Worm (Caenorhabditis elegans) whole organism, young adult: ENCODE results near the gene T21C12.4.

Source experiments
- B0261.1 ChIP-seq: sonication (generic microtip); optimal IDR thresholded peaks from 2 replicates; lab custom pipeline; 2016; ENCODE audit warnings: mild to moderate bottlenecking, missing genetic modification characterization, moderate library complexity, missing compliant biosample characterization
- B0336.3 ChIP-seq: fragments of 200-800 bp; sonication (Bioruptor generic); IDR thresholded peaks from 2 replicates; pipeline ENCODE4 v1.3.6; 2022; ENCODE audit warnings: missing genetic modification characterization, missing compliant biosample characterization
- C06A6.2 ChIP-seq: fragments of 200-800 bp; sonication (Bioruptor generic); conservative IDR thresholded peaks from 2 replicates; pipeline ENCODE4 v1.3.6; 2022; ENCODE audit warnings: missing genetic modification characterization, missing compliant biosample characterization
- D2030.7 ChIP-seq: fragments of 200-800 bp; sonication (Bioruptor generic); IDR thresholded peaks from 2 replicates; pipeline ENCODE4 v1.3.6; 2022; ENCODE audit warnings: missing genetic modification reagents, missing genetic modification characterization, missing compliant biosample characterization
- F33H1.4 ChIP-seq: fragments of 200-800 bp; sonication (Bioruptor generic); IDR thresholded peaks from 2 replicates; pipeline ENCODE4 v1.3.6; 2022; ENCODE audit warnings: missing genetic modification reagents, missing genetic modification characterization, missing compliant biosample characterization
- F37B4.10 ChIP-seq: fragments of 200-800 bp; sonication (Bioruptor generic); IDR thresholded peaks from 2 replicates; pipeline ENCODE4 v1.3.6; 2022; ENCODE audit warnings: missing genetic modification characterization, missing compliant biosample characterization
- F57A8.1 ChIP-seq: fragments of 200-800 bp; sonication (Bioruptor generic); optimal IDR thresholded peaks from 2 replicates; lab custom pipeline; 2018; ENCODE audit warnings: mild to moderate bottlenecking, missing genetic modification characterization, moderate library complexity, missing compliant biosample characterization
- F57C9.4 ChIP-seq: sonication (generic microtip); optimal IDR thresholded peaks from 2 replicates; lab custom pipeline; 2017; ENCODE audit warnings: mild to moderate bottlenecking, missing genetic modification characterization, missing compliant biosample characterization
- K12H6.12 ChIP-seq: fragments of 200-800 bp; sonication (Bioruptor generic); optimal IDR thresholded peaks from 2 replicates; lab custom pipeline; 2018; ENCODE audit warnings: mild to moderate bottlenecking, missing genetic modification characterization, missing compliant biosample characterization
- T07F8.4 ChIP-seq: sonication (generic microtip); optimal IDR thresholded peaks from 2 replicates; lab custom pipeline; 2016; ENCODE audit warnings: mild to moderate bottlenecking, missing genetic modification characterization, moderate library complexity, missing compliant biosample characterization
- Y53F4B.3 ChIP-seq: fragments of 200-800 bp; sonication (Bioruptor generic); IDR thresholded peaks from 2 replicates; pipeline ENCODE4 v1.3.6; 2022; ENCODE audit warnings: missing genetic modification reagents, missing genetic modification characterization, missing compliant biosample characterization
- Y53G8AR.9 ChIP-seq: fragments of 200-800 bp; sonication (Bioruptor generic); conservative IDR thresholded peaks from 2 replicates; pipeline ENCODE4 v1.3.6; 2022; ENCODE audit warnings: missing genetic modification reagents, missing genetic modification characterization, missing compliant biosample characterization
- Y56A3A.18 ChIP-seq: fragments of 200-800 bp; sonication (Bioruptor generic); IDR thresholded peaks from 2 replicates; pipeline ENCODE4 v1.3.6; 2022; ENCODE audit warnings: missing genetic modification reagents, missing genetic modification characterization, missing compliant biosample characterization
- Y95B8A.8 ChIP-seq: fragments of 200-800 bp; sonication (Bioruptor generic); IDR thresholded peaks from 2 replicates; pipeline ENCODE4 v1.3.6; 2022; ENCODE audit warnings: missing genetic modification reagents, missing genetic modification characterization, missing compliant biosample characterization
- atf-7 ChIP-seq: sonication (generic microtip); optimal IDR thresholded peaks from 2 replicates; lab custom pipeline; 2017; ENCODE audit warnings: mild to moderate bottlenecking, missing genetic modification characterization, missing compliant biosample characterization
- athp-1 ChIP-seq: sonication (generic microtip); optimal IDR thresholded peaks from 2 replicates; lab custom pipeline; 2017; ENCODE audit warnings: mild to moderate bottlenecking, missing genetic modification characterization, missing compliant biosample characterization
- attf-3 ChIP-seq: fragments of 200-800 bp; sonication (Bioruptor generic); conservative IDR thresholded peaks from 2 replicates; pipeline ENCODE4 v1.3.6; 2022; ENCODE audit warnings: missing genetic modification reagents, missing genetic modification characterization, missing compliant biosample characterization
- attf-6 ChIP-seq: fragments of 200-800 bp; sonication (Bioruptor generic); IDR thresholded peaks from 2 replicates; pipeline ENCODE4 v1.3.6; 2022; ENCODE audit warnings: missing genetic modification reagents, missing genetic modification characterization, missing compliant biosample characterization
- ccch-3 ChIP-seq: fragments of 200-800 bp; sonication (Bioruptor generic); optimal IDR thresholded peaks from 2 replicates; lab custom pipeline; 2018; ENCODE audit warnings: mild to moderate bottlenecking, missing genetic modification characterization, missing compliant biosample characterization
- ceh-100 ChIP-seq: fragments of 200-800 bp; sonication (Bioruptor generic); IDR thresholded peaks from 2 replicates; pipeline ENCODE4 v1.3.6; 2022; ENCODE audit warnings: missing genetic modification reagents, missing genetic modification characterization, missing compliant biosample characterization
- ceh-79 ChIP-seq: sonication (generic microtip); optimal IDR thresholded peaks from 2 replicates; lab custom pipeline; 2017; ENCODE audit warnings: mild to moderate bottlenecking, missing genetic modification characterization, missing compliant biosample characterization
- dpl-1 ChIP-seq: fragments of 150-350 bp; optimal IDR thresholded peaks from 2 replicates; lab custom pipeline; 2014; ENCODE audit warnings: missing biosample characterization, missing genetic modification reagents, missing genetic modification characterization
- efl-1 ChIP-seq: fragments of 150-350 bp; optimal IDR thresholded peaks from 2 replicates; lab custom pipeline; 2014; ENCODE audit warnings: missing biosample characterization, missing genetic modification reagents, missing genetic modification characterization
- egl-18 ChIP-seq: fragments of 200-800 bp; sonication (Bioruptor generic); IDR thresholded peaks from 2 replicates; pipeline ENCODE4 v1.3.6; 2022; ENCODE audit warnings: missing genetic modification reagents, missing genetic modification characterization, missing compliant biosample characterization
- egrh-3 ChIP-seq: fragments of 200-800 bp; sonication (Bioruptor generic); IDR thresholded peaks from 2 replicates; pipeline ENCODE4 v1.3.6; 2022; ENCODE audit warnings: missing genetic modification reagents, missing genetic modification characterization, missing compliant biosample characterization
- ekl-4 ChIP-seq: fragments of 200-800 bp; sonication (Bioruptor generic); IDR thresholded peaks from 2 replicates; pipeline ENCODE4 v1.3.6; 2022; ENCODE audit warnings: missing genetic modification reagents, missing genetic modification characterization, missing compliant biosample characterization
- gei-17 ChIP-seq: fragments of 200-800 bp; sonication (Bioruptor generic); optimal IDR thresholded peaks from 2 replicates; lab custom pipeline; 2018; ENCODE audit warnings: mild to moderate bottlenecking, missing genetic modification characterization, missing compliant biosample characterization
- hlh-26 ChIP-seq: fragments of 200-800 bp; sonication (Bioruptor generic); conservative IDR thresholded peaks from 2 replicates; pipeline ENCODE4 v1.3.6; 2022; ENCODE audit warnings: missing genetic modification reagents, missing genetic modification characterization, missing compliant biosample characterization
- hsf-1 ChIP-seq: fragments of 200-800 bp; sonication (Bioruptor generic); IDR thresholded peaks from 2 replicates; pipeline ENCODE4 v1.3.6; 2022; ENCODE audit warnings: missing genetic modification reagents, missing genetic modification characterization, missing compliant biosample characterization
- let-526 ChIP-seq: fragments of 200-800 bp; sonication (Bioruptor generic); IDR thresholded peaks from 2 replicates; pipeline ENCODE4 v1.3.6; 2022; ENCODE audit warnings: missing genetic modification reagents, missing genetic modification characterization, missing compliant biosample characterization
- let-607 ChIP-seq, 2 experiments: fragments of 200-800 bp in 1 of 2; sonication (Bioruptor generic) in 1 of 2; sonication (generic microtip) in 1 of 2; optimal IDR thresholded peaks; 2 replicates each; lab custom pipeline; 2016 to 2018; ENCODE audit warnings: mild to moderate bottlenecking in 2 of 2, missing compliant biosample characterization in 2 of 2, missing genetic modification characterization in 2 of 2, moderate library complexity in 2 of 2, missing genotype in 1 of 2
- lin-26 ChIP-seq: fragments of 200-800 bp; sonication (Bioruptor generic); IDR thresholded peaks from 2 replicates; pipeline ENCODE4 v1.3.6; 2022; ENCODE audit warnings: missing genetic modification reagents, missing genetic modification characterization, missing compliant biosample characterization
- madf-3 ChIP-seq: fragments of 200-800 bp; sonication (Bioruptor generic); IDR thresholded peaks from 2 replicates; pipeline ENCODE4 v1.3.6; 2022; ENCODE audit warnings: missing genetic modification reagents, missing genetic modification characterization, missing compliant biosample characterization
- madf-6 ChIP-seq: fragments of 200-800 bp; sonication (Bioruptor generic); IDR thresholded peaks from 2 replicates; pipeline ENCODE4 v1.3.6; 2022; ENCODE audit warnings: missing genetic modification reagents, missing genetic modification characterization, missing compliant biosample characterization
- mes-4 ChIP-seq: sonication (generic microtip); optimal IDR thresholded peaks from 2 replicates; lab custom pipeline; 2016; ENCODE audit warnings: missing genotype, missing genetic modification characterization, missing compliant biosample characterization
- mxl-1 ChIP-seq: sonication (generic microtip); optimal IDR thresholded peaks from 2 replicates; lab custom pipeline; 2016; ENCODE audit warnings: missing genetic modification characterization, missing compliant biosample characterization
- nfya-1 ChIP-seq: sonication (generic microtip); optimal IDR thresholded peaks from 2 replicates; lab custom pipeline; 2017; ENCODE audit warnings: antibody characterized with exemption, missing compliant biosample characterization, missing genetic modification characterization, borderline replicate concordance; ENCODE audit not compliant: insufficient read depth
- nfya-2 ChIP-seq: fragments of 200-800 bp; sonication (Bioruptor generic); IDR thresholded peaks from 2 replicates; pipeline ENCODE4 v1.3.6; 2022; ENCODE audit warnings: missing genetic modification reagents, missing genetic modification characterization, missing compliant biosample characterization
- nhr-120 ChIP-seq: fragments of 200-800 bp; sonication (Bioruptor generic); IDR thresholded peaks from 2 replicates; pipeline ENCODE4 v1.3.6; 2022; ENCODE audit warnings: missing genetic modification characterization, missing compliant biosample characterization
- nhr-179 ChIP-seq: sonication (generic microtip); optimal IDR thresholded peaks from 2 replicates; lab custom pipeline; 2016; ENCODE audit warnings: mild to moderate bottlenecking, missing genetic modification characterization, missing compliant biosample characterization
- nhr-27 ChIP-seq: fragments of 200-800 bp; sonication (Bioruptor generic); optimal IDR thresholded peaks from 2 replicates; lab custom pipeline; 2018; ENCODE audit warnings: mild to moderate bottlenecking, missing genetic modification characterization, moderate library complexity, missing compliant biosample characterization
- nhr-80 ChIP-seq: sonication (generic microtip); optimal IDR thresholded peaks from 2 replicates; lab custom pipeline; 2016; ENCODE audit warnings: missing genetic modification characterization, missing compliant biosample characterization
- rcor-1 ChIP-seq: fragments of 200-800 bp; sonication (Bioruptor generic); IDR thresholded peaks from 2 replicates; pipeline ENCODE4 v1.3.6; 2022; ENCODE audit warnings: missing genetic modification reagents, missing genetic modification characterization, missing compliant biosample characterization
- repo-1 ChIP-seq: sonication (generic microtip); optimal IDR thresholded peaks from 2 replicates; lab custom pipeline; 2017; ENCODE audit warnings: mild to moderate bottlenecking, missing genetic modification characterization, missing compliant biosample characterization
- snpc-1.3 ChIP-seq: sonication (generic microtip); optimal IDR thresholded peaks from 2 replicates; lab custom pipeline; 2017; ENCODE audit warnings: missing genetic modification characterization, mild to moderate bottlenecking, missing compliant biosample characterization, antibody characterized with exemption, moderate library complexity, missing genotype, missing genetic modification reagents; ENCODE audit not compliant: insufficient read depth
- somi-1 ChIP-seq: fragments of 200-800 bp; sonication (Bioruptor generic); optimal IDR thresholded peaks from 2 replicates; lab custom pipeline; 2018; ENCODE audit warnings: mild to moderate bottlenecking, missing genetic modification characterization, missing compliant biosample characterization
- tbp1 ChIP-seq: fragments of 200-800 bp; sonication (Bioruptor generic); optimal IDR thresholded peaks from 2 replicates; lab custom pipeline; 2018; ENCODE audit warnings: mild to moderate bottlenecking, missing genetic modification characterization, missing compliant biosample characterization
- tbx-9 ChIP-seq: sonication (generic microtip); optimal IDR thresholded peaks from 2 replicates; lab custom pipeline; 2016; ENCODE audit warnings: borderline replicate concordance, missing genetic modification characterization, inconsistent platforms, missing compliant biosample characterization
- zfh-2 ChIP-seq: fragments of 200-800 bp; sonication (Bioruptor generic); conservative IDR thresholded peaks from 2 replicates; pipeline ENCODE4 v1.3.6; 2022; ENCODE audit warnings: missing genetic modification reagents, missing genetic modification characterization, missing compliant biosample characterization
- ztf-22 ChIP-seq: fragments of 200-800 bp; sonication (Bioruptor generic); optimal IDR thresholded peaks from 2 replicates; lab custom pipeline; 2018; ENCODE audit warnings: mild to moderate bottlenecking, missing genetic modification characterization, moderate library complexity, missing compliant biosample characterization

T21C12.4 gene

DNA sequence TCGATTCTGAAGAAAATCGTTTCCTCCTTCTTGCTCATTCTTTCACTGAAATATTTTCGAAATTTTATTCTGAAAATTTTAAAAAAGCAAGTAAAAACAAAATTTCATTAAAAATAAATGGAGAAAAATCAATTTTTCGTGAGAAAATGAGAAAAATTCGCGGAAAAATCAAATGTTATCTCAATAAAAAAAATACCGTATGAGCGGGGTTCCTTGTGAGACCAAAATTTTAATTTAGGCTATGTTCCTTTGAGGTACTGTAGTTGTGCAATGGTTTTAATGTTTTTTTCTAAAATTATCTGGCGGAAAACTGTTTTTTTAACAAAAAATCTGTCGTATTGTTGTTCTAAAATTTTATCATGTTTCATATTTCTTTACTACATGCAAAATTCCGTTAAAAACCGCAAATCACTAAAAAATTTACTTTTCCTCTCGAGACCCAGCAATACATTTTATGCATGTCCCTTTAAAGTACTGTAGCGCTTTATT, 42.4 kb upstream of the T21C12.4 start, which contains the start of gene epg-6 (continued):
- TF ChIP-seq B0261.1 (tag; lab: Kevin White, UChicago), result no peak
- no peak for TF ChIP-seq nhr-27 (tag; lab: Kevin White, UChicago)
- no peak for TF ChIP-seq rcor-1 (GFP tag; lab: Robert Waterston, UW)
- no peak for TF ChIP-seq atf-7 (tag; lab: Kevin White, UChicago)
- TF ChIP-seq tbp1, result peak; percentile 14
- no peak for TF ChIP-seq hlh-26
- TF ChIP-seq mes-4 (tag; lab: Kevin White, UChicago), result no peak
- no peak for TF ChIP-seq gei-17
- no peak for TF ChIP-seq T07F8.4 (tag; lab: Kevin White, UChicago)
- TF ChIP-seq F33H1.4 (GFP tag; lab: Robert Waterston, UW), result peak; percentile 94
- no peak for TF ChIP-seq K12H6.12 (tag; lab: Kevin White, UChicago)
- TF ChIP-seq ceh-100 (GFP tag; lab: Robert Waterston, UW), result no peak
- peak; percentile 27 for TF ChIP-seq dpl-1 (GFP tag; lab: Kevin White, UChicago)
- TF ChIP-seq ztf-22, result no peak
- no peak for TF ChIP-seq zfh-2 (GFP tag; lab: Robert Waterston, UW)
- no peak for TF ChIP-seq Y95B8A.8 (GFP tag; lab: Robert Waterston, UW)
- no peak for TF ChIP-seq nfya-2
- no peak for TF ChIP-seq madf-3 (GFP tag; lab: Robert Waterston, UW)
- no peak for TF ChIP-seq ccch-3 (GFP tag; lab: Kevin White, UChicago)
- TF ChIP-seq let-526 (GFP tag; lab: Robert Waterston, UW), result no peak
- TF ChIP-seq nhr-120 (GFP tag; lab: Robert Waterston, UW), result no peak
- no peak for TF ChIP-seq tbx-9 (tag; lab: Kevin White, UChicago)
- no peak for TF ChIP-seq somi-1 (GFP tag; lab: Kevin White, UChicago)
- TF ChIP-seq let-607 (tag; optimal IDR thresholded peaks at IDR 0.05; lab: Kevin White, UChicago), result no peak
- TF ChIP-seq attf-3, result no peak
- no peak for TF ChIP-seq ceh-79
- 0 out of 2 replicates have a peak, but pooled peaks have one; percentile 28 for TF ChIP-seq hsf-1 (GFP tag; lab: Robert Waterston, UW)
- TF ChIP-seq C06A6.2, result no peak
- peak; percentile 74 for TF ChIP-seq D2030.7
- TF ChIP-seq egl-18 (GFP tag; lab: Robert Waterston, UW), result no peak
- peak; percentile 93 for TF ChIP-seq madf-6 (GFP tag; lab: Robert Waterston, UW)
- no peak for TF ChIP-seq egrh-3 (GFP tag; lab: Robert Waterston, UW)
- peak; percentile 58 for TF ChIP-seq snpc-1.3 (tag; lab: Kevin White, UChicago)
- TF ChIP-seq B0336.3 (GFP tag; lab: Robert Waterston, UW), result no peak
- no peak for TF ChIP-seq athp-1 (tag; lab: Kevin White, UChicago)
- no peak for TF ChIP-seq nfya-1 (tag; lab: Kevin White, UChicago)
- TF ChIP-seq F57A8.1 (GFP tag; lab: Kevin White, UChicago), result no peak
- TF ChIP-seq Y53G8AR.9 (GFP tag; lab: Robert Waterston, UW), result no peak
- no peak for TF ChIP-seq F37B4.10 (GFP tag; lab: Robert Waterston, UW)
- no peak for TF ChIP-seq Y53F4B.3
- no peak for TF ChIP-seq mxl-1 (tag; lab: Kevin White, UChicago)
- peak; percentile 75 for TF ChIP-seq efl-1 (GFP tag; lab: Kevin White, UChicago)
- no peak for TF ChIP-seq lin-26 (GFP tag; lab: Robert Waterston, UW)
- TF ChIP-seq attf-6, result no peak
- no peak for TF ChIP-seq Y56A3A.18 (GFP tag; lab: Robert Waterston, UW)
- no peak for TF ChIP-seq repo-1
- TF ChIP-seq nhr-179 (tag; lab: Kevin White, UChicago), result no peak
- no peak for TF ChIP-seq ekl-4 (GFP tag; lab: Robert Waterston, UW)
- no peak for TF ChIP-seq nhr-80 (tag; lab: Kevin White, UChicago)
- TF ChIP-seq F57C9.4 (tag; lab: Kevin White, UChicago), result no peak
